Fruit fly (Drosophila melanogaster): ENCODE results near the gene CG15169.

Gene CG15169

DNA sequence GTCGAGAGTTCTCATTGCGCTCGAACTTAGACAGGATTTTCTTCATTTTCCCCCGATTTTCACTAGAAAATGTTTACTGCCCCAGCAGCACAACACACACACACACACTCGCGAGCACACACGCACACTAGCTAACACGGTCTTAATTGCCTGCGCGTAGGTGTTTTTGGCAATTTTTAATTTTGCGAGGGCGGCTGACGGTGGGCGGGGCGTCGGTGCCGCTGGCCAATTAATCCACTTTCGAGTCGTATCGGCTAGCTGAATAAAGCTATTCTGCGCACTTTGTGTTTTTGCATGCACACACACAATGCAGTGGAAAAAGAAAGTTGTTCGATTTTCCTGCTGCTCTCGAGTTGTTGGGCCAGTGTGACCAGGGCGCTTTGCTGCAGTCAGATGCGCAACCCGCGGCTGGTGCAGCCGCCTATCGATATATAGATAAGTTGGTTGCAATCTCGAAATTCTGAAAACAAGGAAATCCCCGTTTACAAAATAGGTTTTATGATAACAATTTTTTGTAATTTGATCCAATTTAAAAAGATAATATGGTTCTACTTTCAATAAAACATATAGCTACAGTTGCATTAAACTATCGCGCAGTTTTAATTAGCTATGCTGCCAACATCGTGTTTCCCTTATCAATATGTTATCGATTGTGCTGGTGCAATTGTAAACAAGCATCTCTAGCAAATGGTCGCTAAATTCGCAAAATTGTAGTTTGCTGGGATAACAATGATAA, 22.3 kb upstream of the CG15169 start, which contains the start of the genes Nak and Tango6 (continued):
- TF ChIP-seq H2.0 (GFP tag; IDR thresholded peaks at IDR 0.05) = no peak
- peak; percentile 26; the same call in 1 of the 2 replicates for TF ChIP-seq onecut (GFP tag; IDR thresholded peaks at IDR 0.05)
- TF ChIP-seq Stat92E (GFP tag; optimal IDR thresholded peaks at IDR 0.05) = peak in 1 of 3 experiments; percentile 51
- no peak for TF ChIP-seq Oaz (GFP tag; IDR thresholded peaks at IDR 0.05)
- TF ChIP-seq CG18764 (GFP tag; optimal IDR thresholded peaks at IDR 0.05) = no peak
- TF ChIP-seq CG16813 (GFP tag; IDR thresholded peaks at IDR 0.05; ENCODE audit: partially characterized antibody) = peak; percentile 96
- no peak for TF ChIP-seq HLHmδ (GFP tag; optimal IDR thresholded peaks at IDR 0.05)
- no peak for TF ChIP-seq ems (GFP tag; optimal IDR thresholded peaks at IDR 0.05)
- no peak for TF ChIP-seq CG13123 (GFP tag; optimal IDR thresholded peaks at IDR 0.05)
- TF ChIP-seq CG17328 (GFP tag; IDR thresholded peaks at IDR 0.05) = no peak
- TF ChIP-seq CG10267 (tag; optimal IDR thresholded peaks at IDR 0.05) = peak; percentile 76
- no peak for TF ChIP-seq az2 (GFP tag; optimal IDR thresholded peaks at IDR 0.05)
- TF ChIP-seq CG32767 (GFP tag; IDR thresholded peaks at IDR 0.05) = no peak
- no peak for TF ChIP-seq bowl (GFP tag; IDR thresholded peaks at IDR 0.05)
- TF ChIP-seq zen2 (GFP tag; IDR thresholded peaks at IDR 0.05; ENCODE audit: partially characterized antibody) = peak; percentile 88; the same call in 2 of the 3 replicates
- no peak for TF ChIP-seq ken (GFP tag; IDR thresholded peaks at IDR 0.05)
- TF ChIP-seq CG9727 (GFP tag; optimal IDR thresholded peaks at IDR 0.05) = peak; percentile 11
- TF ChIP-seq CG17568 (GFP tag; optimal IDR thresholded peaks at IDR 0.05) = no peak
- no peak for TF ChIP-seq dati (GFP tag; IDR thresholded peaks at IDR 0.05)
- TF ChIP-seq prd (optimal IDR thresholded peaks at IDR 0.05) = no peak
- peak; percentile 33; the same call in 1 of the 3 replicates for TF ChIP-seq prd (GFP tag; IDR thresholded peaks at IDR 0.05)
- TF ChIP-seq grn (GFP tag; optimal IDR thresholded peaks at IDR 0.05) = peak; percentile 33
- no peak for TF ChIP-seq Jarid2 (GFP tag; optimal IDR thresholded peaks at IDR 0.05)
- peak; percentile 95 for TF ChIP-seq CG14860 (GFP tag; IDR thresholded peaks at IDR 0.05; ENCODE audit: partially characterized antibody)
- no peak for TF ChIP-seq danr (GFP tag; IDR thresholded peaks at IDR 0.05)
- TF ChIP-seq CG6683 (GFP tag; optimal IDR thresholded peaks at IDR 0.05) = no peak
- TF ChIP-seq Vsx1 (GFP tag; optimal IDR thresholded peaks at IDR 0.05) = peak; percentile 100
- peak; percentile 1 for TF ChIP-seq CG7556 (GFP tag; optimal IDR thresholded peaks at IDR 0.05)
- peak; percentile 9 for TF ChIP-seq CG3995 (GFP tag; optimal IDR thresholded peaks at IDR 0.05)
- TF ChIP-seq salm (tag; optimal IDR thresholded peaks at IDR 0.05) = no peak
- TF ChIP-seq CG31365 (tag; optimal IDR thresholded peaks at IDR 0.05) = no peak
- peak; percentile 29 for TF ChIP-seq CG18476 (GFP tag; optimal IDR thresholded peaks at IDR 0.05)
- TF ChIP-seq CG8290 (GFP tag; optimal IDR thresholded peaks at IDR 0.05) = peak; percentile 24
- TF ChIP-seq CG8290 (tag; optimal IDR thresholded peaks at IDR 0.05) = peak; percentile 14 to 51
- no peak for TF ChIP-seq CG10209 (GFP tag; optimal IDR thresholded peaks at IDR 0.05)
- no peak for TF ChIP-seq CG1832 (GFP tag; optimal IDR thresholded peaks at IDR 0.05)
- no peak for TF ChIP-seq CG1233 (GFP tag; optimal IDR thresholded peaks at IDR 0.05)
- TF ChIP-seq pho (GFP tag; optimal IDR thresholded peaks at IDR 0.05) = peak; percentile 32
- TF ChIP-seq CG12769 (tag; optimal IDR thresholded peaks at IDR 0.05) = no peak
- peak; percentile 40; the same call in 1 of the 2 replicates for TF ChIP-seq CG3847 (GFP tag; IDR thresholded peaks at IDR 0.05)
- TF ChIP-seq aop (GFP tag; IDR thresholded peaks at IDR 0.05) = no peak
- no peak; the same call in 1 of the 2 replicates for TF ChIP-seq CG32532 (GFP tag; IDR thresholded peaks at IDR 0.05)
- TF ChIP-seq mld (GFP tag; IDR thresholded peaks at IDR 0.05; ENCODE audit: partially characterized antibody) = peak; percentile 88; the same call in 2 of the 3 replicates
- peak; percentile 68 for TF ChIP-seq CG12659 (GFP tag; optimal IDR thresholded peaks at IDR 0.05)
- no peak for TF ChIP-seq CG3726 (GFP tag; IDR thresholded peaks at IDR 0.05)
- no peak for TF ChIP-seq CG8281 (tag; optimal IDR thresholded peaks at IDR 0.05)
- no peak for TF ChIP-seq CG1529 (GFP tag; optimal IDR thresholded peaks at IDR 0.05)
- TF ChIP-seq knrl (GFP tag; IDR thresholded peaks at IDR 0.05; ENCODE audit: partially characterized antibody) = peak; percentile 96
- no peak for TF ChIP-seq CG14050 (GFP tag; IDR thresholded peaks at IDR 0.05)

Measured in whole organism, embryonic.